Fruit fly (Drosophila melanogaster) whole organism, prepupa: Measurements from ENCODE around the gene CG42536.

Experiments used
- CG10631 ChIP-seq: fragments of 200-800 bp; sonication (Bioruptor generic); optimal IDR thresholded peaks from 2 replicates; lab custom pipeline; 2016; ENCODE audit warnings: missing biosample characterization, missing genetic modification characterization
- CG11294 ChIP-seq: fragments of 200-800 bp; sonication (Bioruptor generic); IDR thresholded peaks from 2 replicates; pipeline ENCODE4 v1.3.6; 2022; ENCODE audit warnings: missing biosample characterization, missing genetic modification characterization
- CG11762 ChIP-seq: fragments of 200-800 bp; sonication (Bioruptor generic); optimal IDR thresholded peaks from 3 replicates; lab custom pipeline; 2016; ENCODE audit warnings: missing biosample characterization, missing genetic modification characterization; ENCODE audit not compliant: insufficient read depth
- CG11902 ChIP-seq: fragments of 200-800 bp; sonication (Bioruptor generic); optimal IDR thresholded peaks from 3 replicates; lab custom pipeline; 2016; ENCODE audit warnings: missing biosample characterization, missing genetic modification characterization
- CG1621 ChIP-seq: fragments of 200-800 bp; sonication (Bioruptor generic); optimal IDR thresholded peaks from 3 replicates; lab custom pipeline; 2018; ENCODE audit warnings: missing biosample characterization, mild to moderate bottlenecking, missing genetic modification characterization
- CG3032 ChIP-seq: fragments of 200-800 bp; optimal IDR thresholded peaks from 2 replicates; lab custom pipeline; 2019; ENCODE audit warnings: missing biosample characterization, mild to moderate bottlenecking, missing genetic modification characterization, moderate library complexity
- CG34406 ChIP-seq: fragments of 200-800 bp; sonication (Bioruptor generic); optimal IDR thresholded peaks from 3 replicates; lab custom pipeline; 2016; ENCODE audit warnings: missing biosample characterization, missing genetic modification characterization
- CG6163 ChIP-seq: fragments of 200-800 bp; sonication (Bioruptor generic); IDR thresholded peaks from 3 replicates; pipeline ENCODE4 v1.3.6; 2022; ENCODE audit warnings: missing biosample characterization, missing genetic modification characterization
- CG6792 ChIP-seq: fragments of 200-800 bp; sonication (Bioruptor generic); optimal IDR thresholded peaks from 3 replicates; lab custom pipeline; 2016; ENCODE audit warnings: missing biosample characterization, missing genetic modification characterization
- CG6854 ChIP-seq: fragments of 200-800 bp; sonication (Bioruptor generic); optimal IDR thresholded peaks from 2 replicates; lab custom pipeline; 2017; ENCODE audit warnings: missing biosample characterization, mild to moderate bottlenecking, missing genetic modification characterization
- CG8119 ChIP-seq: fragments of 200-800 bp; sonication (Bioruptor generic); IDR thresholded peaks from 3 replicates; pipeline ENCODE4 v1.3.6; 2022; ENCODE audit warnings: missing biosample characterization, missing genetic modification characterization
- CG8319 ChIP-seq: fragments of 200-800 bp; sonication (Bioruptor generic); optimal IDR thresholded peaks from 3 replicates; lab custom pipeline; 2016; ENCODE audit warnings: missing biosample characterization, missing genetic modification characterization
- Eip78C ChIP-seq: fragments of 200-800 bp; sonication (Bioruptor generic); peaks from one replicate; lab custom pipeline; 2016; ENCODE audit warnings: missing biosample characterization, missing genetic modification characterization
- Eip93F ChIP-seq: fragments of 200-800 bp; sonication (Bioruptor generic); optimal IDR thresholded peaks from 2 replicates; lab custom pipeline; 2016; ENCODE audit warnings: missing biosample characterization, mild to moderate bottlenecking, missing genetic modification characterization
- Ets21C ChIP-seq: fragments of 200-800 bp; sonication (Bioruptor generic); optimal IDR thresholded peaks from 3 replicates; lab custom pipeline; 2016; ENCODE audit warnings: missing biosample characterization, missing genetic modification characterization
- Ets96B ChIP-seq: fragments of 200-800 bp; optimal IDR thresholded peaks from 2 replicates; lab custom pipeline; 2019; ENCODE audit warnings: missing biosample characterization, mild to moderate bottlenecking, missing genetic modification characterization, moderate library complexity
- Gug ChIP-seq: fragments of 200-800 bp; sonication (Bioruptor generic); IDR thresholded peaks from 2 replicates; pipeline ENCODE4 v1.3.6; 2022; ENCODE audit warnings: missing biosample characterization, missing genetic modification characterization
- Hr39 ChIP-seq: fragments of 200-800 bp; sonication (Bioruptor generic); optimal IDR thresholded peaks from 2 replicates; lab custom pipeline; 2016; ENCODE audit warnings: missing biosample characterization, missing genetic modification characterization
- Lpt ChIP-seq: fragments of 200-800 bp; sonication (Bioruptor generic); optimal IDR thresholded peaks from 3 replicates; lab custom pipeline; 2016; ENCODE audit warnings: missing biosample characterization, missing genetic modification characterization
- OdsH ChIP-seq: fragments of 200-800 bp; sonication (Bioruptor generic); optimal IDR thresholded peaks from 3 replicates; lab custom pipeline; 2016; ENCODE audit warnings: missing biosample characterization, missing genetic modification characterization
- Smox ChIP-seq: fragments of 200-800 bp; sonication (Bioruptor generic); optimal IDR thresholded peaks from 3 replicates; lab custom pipeline; 2016; ENCODE audit warnings: missing biosample characterization, missing genetic modification characterization
- Sox102F ChIP-seq: fragments of 200-800 bp; sonication (Bioruptor generic); optimal IDR thresholded peaks from 2 replicates; lab custom pipeline; 2016; ENCODE audit warnings: missing biosample characterization, mild to moderate bottlenecking, missing genetic modification characterization
- Sox14 ChIP-seq: fragments of 200-800 bp; sonication (Bioruptor generic); optimal IDR thresholded peaks from 3 replicates; lab custom pipeline; 2016; ENCODE audit warnings: missing biosample characterization, missing genetic modification characterization
- Sox15 ChIP-seq: fragments of 200-800 bp; sonication (Bioruptor generic); optimal IDR thresholded peaks from 3 replicates; lab custom pipeline; 2016; ENCODE audit warnings: missing biosample characterization, missing genetic modification characterization
- achi ChIP-seq: fragments of 200-800 bp; sonication (Bioruptor generic); optimal IDR thresholded peaks from 3 replicates; lab custom pipeline; 2016; ENCODE audit warnings: missing biosample characterization, missing genetic modification characterization
- acj6 ChIP-seq: fragments of 200-800 bp; sonication (Bioruptor generic); optimal IDR thresholded peaks from 3 replicates; lab custom pipeline; 2016; ENCODE audit warnings: missing biosample characterization, missing genetic modification characterization
- cyc ChIP-seq: fragments of 200-800 bp; sonication (Bioruptor generic); optimal IDR thresholded peaks from 3 replicates; lab custom pipeline; 2016; ENCODE audit warnings: missing biosample characterization, missing genetic modification characterization
- dac ChIP-seq: fragments of 200-800 bp; sonication (Bioruptor generic); optimal IDR thresholded peaks from 2 replicates; lab custom pipeline; 2017; ENCODE audit warnings: missing biosample characterization, mild to moderate bottlenecking, missing genetic modification characterization
- eg ChIP-seq: fragments of 200-800 bp; sonication (Bioruptor generic); IDR thresholded peaks from 3 replicates; pipeline ENCODE4 v1.3.6; 2022; ENCODE audit warnings: missing biosample characterization, missing genetic modification characterization
- esn ChIP-seq: fragments of 200-800 bp; sonication (Bioruptor generic); optimal IDR thresholded peaks from 2 replicates; lab custom pipeline; 2016; ENCODE audit warnings: missing biosample characterization, mild to moderate bottlenecking, missing genetic modification characterization, moderate library complexity
- fd59A ChIP-seq: fragments of 200-800 bp; sonication (Bioruptor generic); optimal IDR thresholded peaks from 2 replicates; lab custom pipeline; 2017; ENCODE audit warnings: missing biosample characterization, mild to moderate bottlenecking, missing genetic modification characterization, missing genetic modification reagents
- fd85E ChIP-seq: fragments of 200-800 bp; sonication (Bioruptor generic); optimal IDR thresholded peaks from 3 replicates; lab custom pipeline; 2016; ENCODE audit warnings: missing biosample characterization, missing genetic modification characterization
- fkh ChIP-seq: fragments of 200-800 bp; sonication (Bioruptor generic); optimal IDR thresholded peaks from 3 replicates; lab custom pipeline; 2017; ENCODE audit warnings: missing biosample characterization, mild to moderate bottlenecking, missing genetic modification characterization, moderate library complexity
- lz ChIP-seq: fragments of 200-800 bp; sonication (Bioruptor generic); optimal IDR thresholded peaks from 3 replicates; lab custom pipeline; 2016; ENCODE audit warnings: missing biosample characterization, missing genetic modification characterization
- net ChIP-seq: fragments of 200-800 bp; sonication (Bioruptor generic); optimal IDR thresholded peaks from 3 replicates; lab custom pipeline; 2016; ENCODE audit warnings: missing biosample characterization, missing genetic modification characterization
- pdm3 ChIP-seq: fragments of 200-800 bp; sonication (Bioruptor generic); optimal IDR thresholded peaks from 3 replicates; lab custom pipeline; 2016; ENCODE audit warnings: missing biosample characterization, missing genetic modification characterization
- salr ChIP-seq, 2 experiments: fragments of 200-800 bp; sonication (Bioruptor generic); optimal IDR thresholded peaks; 3 replicates each; lab custom pipeline; 2016 to 2018; ENCODE audit warnings: missing biosample characterization in 2 of 2, missing genetic modification characterization in 2 of 2, mild to moderate bottlenecking in 1 of 2
- spab ChIP-seq: fragments of 200-800 bp; sonication (Bioruptor generic); optimal IDR thresholded peaks from 2 replicates; lab custom pipeline; 2017; ENCODE audit warnings: missing biosample characterization, mild to moderate bottlenecking, missing genetic modification characterization, missing genetic modification reagents
- ss ChIP-seq, 2 experiments: fragments of 200-800 bp; sonication (Bioruptor generic); optimal IDR thresholded peaks; 2 replicates in 1 of 2; 3 replicates in 1 of 2; lab custom pipeline; 2017 to 2018; ENCODE audit warnings: mild to moderate bottlenecking in 2 of 2, missing biosample characterization in 2 of 2, missing genetic modification characterization in 2 of 2, moderate library complexity in 1 of 2
- svp ChIP-seq: fragments of 200-800 bp; sonication (Bioruptor generic); peaks from one replicate; lab custom pipeline; 2016; ENCODE audit warnings: missing biosample characterization, missing genetic modification characterization
- topi ChIP-seq: fragments of 200-800 bp; sonication (Bioruptor generic); optimal IDR thresholded peaks from 3 replicates; lab custom pipeline; 2016; ENCODE audit warnings: missing biosample characterization, missing genetic modification characterization
- vri ChIP-seq: fragments of 200-800 bp; sonication (Bioruptor generic); optimal IDR thresholded peaks from 3 replicates; lab custom pipeline; 2016; ENCODE audit warnings: missing biosample characterization, mild to moderate bottlenecking, missing genetic modification characterization

The CG42536 gene

DNA sequence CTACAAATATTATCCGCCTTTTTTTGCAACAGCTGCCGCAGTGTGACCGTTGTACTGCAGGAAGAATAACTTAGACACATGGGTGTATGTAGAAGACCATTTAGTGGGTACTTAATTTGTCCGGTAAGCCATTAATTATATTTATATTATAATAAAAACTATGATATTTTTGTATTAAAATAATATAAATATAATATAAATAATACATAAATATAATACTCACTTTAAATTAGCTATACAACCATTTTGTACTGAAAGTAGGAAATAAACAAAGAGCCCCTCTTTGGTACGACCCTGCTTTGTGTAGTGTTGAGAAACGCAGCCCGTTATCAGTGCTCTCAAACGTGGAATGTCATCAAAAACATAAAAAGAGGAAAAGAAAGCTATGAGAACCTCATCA, 8.0 kb upstream of the CG42536 start, which contains the start of gene Cnep1r2 (continued):
- peak; percentile 96 for TF ChIP-seq achi (GFP tag; lab: Kevin White, UChicago)
- peak; percentile 62 for TF ChIP-seq Lpt (GFP tag; lab: Kevin White, UChicago)
- TF ChIP-seq CG6792 (GFP tag; lab: Kevin White, UChicago), result peak; percentile 87
- TF ChIP-seq CG11902, result peak; percentile 85
- peak; percentile 92 for TF ChIP-seq esn (GFP tag; lab: Kevin White, UChicago)
- peak; percentile 37 for TF ChIP-seq fd85E
- TF ChIP-seq Sox14 (GFP tag; lab: Kevin White, UChicago), result peak; percentile 84
- peak; percentile 92 for TF ChIP-seq CG11294
- TF ChIP-seq Ets96B (tag; lab: Kevin White, UChicago), result peak; percentile 94
- peak; percentile 90 for TF ChIP-seq CG6854
- TF ChIP-seq CG3032 (tag; lab: Kevin White, UChicago), result peak; percentile 97
- TF ChIP-seq fkh (GFP tag; lab: Kevin White, UChicago), result peak; percentile 78
- no peak for TF ChIP-seq svp (GFP tag; lab: Kevin White, UChicago)
- TF ChIP-seq pdm3, result peak; percentile 83
- peak; percentile 86 for TF ChIP-seq topi (GFP tag; lab: Kevin White, UChicago)
- peak; percentile 75 for TF ChIP-seq Ets21C (GFP tag; lab: Kevin White, UChicago)
- peak; percentile 85 for TF ChIP-seq lz (GFP tag; lab: Kevin White, UChicago)
- TF ChIP-seq CG8319 (GFP tag; lab: Kevin White, UChicago), result peak; percentile 83
- TF ChIP-seq cyc (GFP tag; lab: Kevin White, UChicago), result peak; percentile 84
- peak; percentile 96 for TF ChIP-seq CG34406 (GFP tag; lab: Kevin White, UChicago)
- no peak for TF ChIP-seq vri (GFP tag; lab: Kevin White, UChicago)
- TF ChIP-seq CG6163 (GFP tag; lab: Robert Waterston, UW), result peak; percentile 92; the same call in 2 of the 3 replicates
- TF ChIP-seq fd59A, result peak; percentile 75
- peak; percentile 78 for TF ChIP-seq Smox (GFP tag; lab: Kevin White, UChicago)
- peak; percentile 92 for TF ChIP-seq acj6 (GFP tag; lab: Kevin White, UChicago)
- peak; percentile 91 for TF ChIP-seq Gug (GFP tag; lab: Robert Waterston, UW)
- peak; percentile 85 for TF ChIP-seq Hr39
- peak; percentile 80 for TF ChIP-seq dac (GFP tag; lab: Kevin White, UChicago)
- TF ChIP-seq Sox102F (GFP tag; lab: Kevin White, UChicago), result no peak
- no peak for TF ChIP-seq CG1621 (tag; lab: Kevin White, UChicago)
- peak; percentile 85 for TF ChIP-seq net (GFP tag; lab: Kevin White, UChicago)
- TF ChIP-seq Sox15, result peak; percentile 93
- TF ChIP-seq ss (GFP tag; optimal IDR thresholded peaks at IDR 0.05; lab: Kevin White, UChicago), result peak in 1 of 2 experiments; percentile 96
- peak; percentile 97 for TF ChIP-seq CG10631
- peak; percentile 87 for TF ChIP-seq spab (GFP tag; lab: Kevin White, UChicago)
- peak; percentile 76 for TF ChIP-seq CG11762 (GFP tag; lab: Kevin White, UChicago)
- TF ChIP-seq, all 60 proteins: peak for 50

DNA sequence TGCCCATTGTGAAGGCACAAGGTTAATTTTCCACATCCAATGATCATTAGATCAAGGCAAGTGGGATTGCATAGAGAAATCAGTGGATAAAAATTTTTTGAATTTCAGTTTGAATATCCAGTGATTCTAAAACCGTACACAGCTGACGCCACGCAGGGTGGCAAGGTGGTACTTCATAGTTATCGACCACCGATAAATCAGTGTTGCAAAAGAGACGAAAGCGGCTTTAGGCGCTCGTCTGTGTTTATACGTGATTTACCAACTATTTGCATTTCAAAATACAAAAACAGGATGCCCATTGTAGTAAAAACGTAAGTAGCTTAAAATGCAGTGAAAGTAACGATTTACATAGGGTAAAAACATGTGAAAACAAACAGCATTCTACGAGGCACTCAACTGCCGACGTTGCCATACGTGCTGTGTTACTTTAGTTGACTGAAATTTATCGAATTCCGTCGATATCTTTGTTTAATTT, 1.1 kb upstream of the CG42536 start, which contains the start of the genes CG42535, CG34001 and hay:
CG42535 (minus strand) TSS at position 51 of the 475 bp plus-strand sequence.
CG34001 (plus strand) TSS at position 195 of the 475 bp plus-strand sequence.
hay (plus strand) TSS at position 195 of the 475 bp plus-strand sequence.
- TF ChIP-seq Sox14 (GFP tag; lab: Kevin White, UChicago), result peak; percentile 45
- TF ChIP-seq CG6854, result no peak
- TF ChIP-seq fd85E, result no peak

DNA sequence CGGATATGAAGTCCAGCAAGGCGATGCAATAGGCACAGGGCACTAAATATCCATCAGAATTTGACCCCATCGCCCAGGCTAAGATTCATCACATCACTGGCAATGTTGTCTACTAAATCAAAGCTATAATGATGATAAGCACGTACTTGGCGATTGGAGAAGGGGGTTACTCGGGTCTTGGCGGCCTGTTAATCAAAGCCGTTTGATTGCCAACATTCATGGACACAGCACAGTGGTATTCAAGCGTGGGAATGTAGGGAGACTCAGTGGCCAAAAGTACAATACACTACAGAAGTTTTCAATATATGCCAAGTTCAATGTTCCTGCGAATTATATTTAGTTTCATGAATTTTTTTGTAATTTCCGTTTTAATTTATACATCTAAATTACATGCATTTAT, 1.5 kb downstream of the CG42536 start, which contains the start of gene CG14151:
CG14151 (minus strand) TSS at position 101 of the 400 bp plus-strand sequence.
- TF ChIP-seq OdsH (GFP tag; lab: Kevin White, UChicago) (no peak), Hr39 (no peak), acj6 (GFP tag; lab: Kevin White, UChicago) (no peak), Eip78C (no peak), Eip93F (GFP tag; lab: Kevin White, UChicago) (no peak), fd59A (no peak), net (GFP tag; lab: Kevin White, UChicago) (no peak), Smox (GFP tag; lab: Kevin White, UChicago) (no peak), svp (GFP tag; lab: Kevin White, UChicago) (no peak), salr (GFP tag; optimal IDR thresholded peaks at IDR 0.05; lab: Kevin White, UChicago) (no peak), CG10631 (no peak), Sox102F (GFP tag; lab: Kevin White, UChicago) (no peak), CG6854 (no peak), eg (GFP tag; lab: Robert Waterston, UW) (no peak), Sox14 (GFP tag; lab: Kevin White, UChicago) (no peak), CG34406 (GFP tag; lab: Kevin White, UChicago) (no peak), CG8119 (no peak), fd85E (no peak), CG3032 (tag; lab: Kevin White, UChicago) (no peak)
- TF ChIP-seq, all 60 proteins: peak for 0
